Worm (Caenorhabditis elegans): ENCODE results near the gene nlp-55.

DNA sequence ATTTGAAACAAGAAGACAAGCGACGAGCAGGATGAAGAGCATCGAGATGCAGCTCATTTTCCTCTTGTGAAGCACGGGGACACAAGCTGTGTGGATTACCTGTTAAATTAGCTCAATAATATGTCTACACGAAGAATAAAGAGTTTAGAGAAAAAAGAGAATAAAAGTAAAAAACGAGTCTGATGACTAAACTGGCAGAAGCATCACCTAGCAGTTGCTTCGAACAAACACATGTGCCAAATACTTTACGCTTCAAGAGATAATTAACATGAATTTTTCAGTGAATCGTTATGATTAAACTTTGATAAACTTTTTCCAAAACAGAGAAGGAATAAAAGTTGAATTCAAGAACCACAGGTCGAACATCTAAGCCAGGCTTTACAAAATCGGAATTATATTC, at the start of gene nlp-55:
- no peak for TF ChIP-seq elt-3 (tag; optimal IDR thresholded peaks at IDR 0.05)
- no peak for TF ChIP-seq nhr-77 (tag; optimal IDR thresholded peaks at IDR 0.05)
- TF ChIP-seq unc-130 (tag; optimal IDR thresholded peaks at IDR 0.05): no peak
- no peak for TF ChIP-seq snpc-4 (tag; optimal IDR thresholded peaks at IDR 0.05)
- no peak for TF ChIP-seq skn-1 (tag; optimal IDR thresholded peaks at IDR 0.05)
